Worm (Caenorhabditis elegans) whole organism, L4 larva: ENCODE results near the gene tat-4.
A peak's percentile ranks its signal among the peaks of the same experiment; 100 is the strongest.

Experiments used
- F10B5.3 ChIP-seq: sonication (generic microtip); optimal IDR thresholded peaks from 2 replicates; lab custom pipeline; 2016; ENCODE audit warnings: mild to moderate bottlenecking, missing genetic modification characterization, missing compliant biosample characterization
- F44E2.7 ChIP-seq: fragments of 200-800 bp; sonication (Bioruptor generic); IDR thresholded peaks from 2 replicates; pipeline ENCODE4 v2.1.2; 2022; ENCODE audit warnings: missing genetic modification characterization, missing compliant biosample characterization
- T26A8.4 ChIP-seq: fragments of 200-800 bp; sonication (Bioruptor generic); IDR thresholded peaks from 2 replicates; pipeline ENCODE4 v1.3.6; 2022; ENCODE audit warnings: missing genetic modification characterization, missing compliant biosample characterization
- Y48G9A.11 ChIP-seq: fragments of 200-800 bp; sonication (Bioruptor generic); IDR thresholded peaks from 2 replicates; pipeline ENCODE4 v1.3.6; 2022; ENCODE audit warnings: missing genetic modification reagents, missing genetic modification characterization, missing compliant biosample characterization
- Y5F2A.4 ChIP-seq: fragments of 200-800 bp; sonication (Bioruptor generic); optimal IDR thresholded peaks from 2 replicates; lab custom pipeline; 2018; ENCODE audit warnings: mild to moderate bottlenecking, missing genetic modification characterization, missing compliant biosample characterization
- arid-1 ChIP-seq: fragments of 200-800 bp; sonication (Bioruptor generic); conservative IDR thresholded peaks from 2 replicates; pipeline ENCODE4 v1.3.6; 2022; ENCODE audit warnings: missing genetic modification reagents, missing genetic modification characterization, missing compliant biosample characterization
- ceh-28 ChIP-seq: fragments of 150-350 bp; optimal IDR thresholded peaks from 2 replicates; lab custom pipeline; 2014; ENCODE audit warnings: missing biosample characterization, missing genetic modification reagents, missing genetic modification characterization
- ceh-32 ChIP-seq: sonication (generic microtip); optimal IDR thresholded peaks from 2 replicates; lab custom pipeline; 2016; ENCODE audit warnings: mild to moderate bottlenecking, missing genetic modification characterization, missing compliant biosample characterization; ENCODE audit not compliant: poor library complexity
- ceh-44 ChIP-seq: fragments of 200-800 bp; sonication (Bioruptor generic); IDR thresholded peaks from 2 replicates; pipeline ENCODE4 v1.3.6; 2022; ENCODE audit warnings: missing genetic modification reagents, missing genetic modification characterization, missing compliant biosample characterization
- dmd-6 ChIP-seq: fragments of 200-800 bp; sonication (Bioruptor generic); IDR thresholded peaks from 2 replicates; pipeline ENCODE4 v1.3.6; 2022; ENCODE audit warnings: missing genetic modification reagents, missing genetic modification characterization, missing compliant biosample characterization
- egl-27 ChIP-seq: sonication (generic microtip); optimal IDR thresholded peaks from 3 replicates; lab custom pipeline; 2017; ENCODE audit warnings: missing biosample characterization, missing genetic modification reagents, missing genetic modification characterization
- egl-43 ChIP-seq: fragments of 200-800 bp; sonication (Bioruptor generic); IDR thresholded peaks from 2 replicates; pipeline ENCODE4 v1.3.6; 2022; ENCODE audit warnings: missing genetic modification reagents, missing genetic modification characterization, missing compliant biosample characterization
- fkh-10 ChIP-seq: fragments of 150-350 bp; optimal IDR thresholded peaks from 2 replicates; lab custom pipeline; 2014; ENCODE audit warnings: missing biosample characterization, missing genetic modification reagents, missing genetic modification characterization
- fos-1 ChIP-seq: fragments of 150-350 bp; optimal IDR thresholded peaks from 2 replicates; lab custom pipeline; 2014; ENCODE audit warnings: missing biosample characterization, missing genetic modification characterization
- hlh-11 ChIP-seq: fragments of 200-800 bp; sonication (Bioruptor generic); optimal IDR thresholded peaks from 2 replicates; lab custom pipeline; 2018; ENCODE audit warnings: mild to moderate bottlenecking, missing genetic modification characterization, missing compliant biosample characterization
- hmg-1.1 ChIP-seq: fragments of 200-800 bp; sonication (Bioruptor generic); IDR thresholded peaks from 2 replicates; pipeline ENCODE4 v1.3.6; 2022; ENCODE audit warnings: missing genetic modification reagents, missing genetic modification characterization, missing compliant biosample characterization
- lim-7 ChIP-seq: fragments of 200-800 bp; sonication (Bioruptor generic); IDR thresholded peaks from 2 replicates; pipeline ENCODE4 v1.3.6; 2022; ENCODE audit warnings: missing genetic modification characterization, missing compliant biosample characterization
- lin-13 ChIP-seq: fragments of 150-350 bp; optimal IDR thresholded peaks from 2 replicates; lab custom pipeline; 2014; ENCODE audit warnings: missing biosample characterization, missing genetic modification reagents, missing genetic modification characterization
- lir-3 ChIP-seq: sonication (generic microtip); optimal IDR thresholded peaks from 2 replicates; lab custom pipeline; 2016; ENCODE audit warnings: mild to moderate bottlenecking, missing genetic modification characterization, missing compliant biosample characterization
- mep-1 ChIP-seq: fragments of 150-350 bp; sonication (generic microtip); optimal IDR thresholded peaks from 3 replicates; lab custom pipeline; 2014; ENCODE audit warnings: missing biosample characterization, missing genetic modification characterization
- mes-2 ChIP-seq: sonication (generic microtip); optimal IDR thresholded peaks from 2 replicates; lab custom pipeline; 2016; ENCODE audit warnings: missing genotype, mild to moderate bottlenecking, missing genetic modification characterization, missing compliant biosample characterization; ENCODE audit not compliant: poor library complexity, severe bottlenecking
- nhr-10 ChIP-seq: fragments of 150-350 bp; optimal IDR thresholded peaks from 2 replicates; lab custom pipeline; 2014; ENCODE audit warnings: missing biosample characterization, missing genetic modification characterization
- nhr-102 ChIP-seq: sonication (generic microtip); optimal IDR thresholded peaks from 2 replicates; lab custom pipeline; 2016; ENCODE audit warnings: mild to moderate bottlenecking, missing genetic modification characterization, moderate library complexity, missing compliant biosample characterization
- nhr-111 ChIP-seq: fragments of 200-800 bp; sonication (Bioruptor generic); optimal IDR thresholded peaks from 2 replicates; lab custom pipeline; 2018; ENCODE audit warnings: mild to moderate bottlenecking, missing genetic modification characterization, missing compliant biosample characterization
- nhr-42 ChIP-seq: fragments of 200-800 bp; sonication (Bioruptor generic); IDR thresholded peaks from 2 replicates; pipeline ENCODE4 v1.3.6; 2022; ENCODE audit warnings: missing genetic modification characterization, missing compliant biosample characterization
- nhr-48 ChIP-seq: sonication (generic microtip); optimal IDR thresholded peaks from 2 replicates; lab custom pipeline; 2016; ENCODE audit warnings: mild to moderate bottlenecking, missing genetic modification characterization, missing compliant biosample characterization
- nhr-77 ChIP-seq: fragments of 150-350 bp; optimal IDR thresholded peaks from 2 replicates; lab custom pipeline; 2014; ENCODE audit warnings: missing biosample characterization, missing genetic modification characterization
- php-3 ChIP-seq: fragments of 200-800 bp; sonication (Bioruptor generic); IDR thresholded peaks from 2 replicates; pipeline ENCODE4 v1.3.6; 2022; ENCODE audit warnings: missing genetic modification reagents, missing genetic modification characterization, missing compliant biosample characterization
- pqm-1 ChIP-seq: sonication (generic microtip); optimal IDR thresholded peaks from 2 replicates; lab custom pipeline; 2017; ENCODE audit warnings: missing biosample characterization, missing genetic modification characterization
- rbr-2 ChIP-seq: sonication (generic microtip); optimal IDR thresholded peaks from 2 replicates; lab custom pipeline; 2016; ENCODE audit warnings: missing genotype, missing genetic modification characterization, missing compliant biosample characterization
- saeg-2 ChIP-seq: fragments of 200-800 bp; sonication (Bioruptor generic); IDR thresholded peaks from 2 replicates; pipeline ENCODE4 v1.3.6; 2022; ENCODE audit warnings: missing genetic modification reagents, missing genetic modification characterization, missing compliant biosample characterization
- snpc-1.2 ChIP-seq: fragments of 200-800 bp; sonication (Bioruptor generic); IDR thresholded peaks from 2 replicates; pipeline ENCODE4 v1.3.6; 2022; ENCODE audit warnings: missing genetic modification reagents, missing genetic modification characterization, missing compliant biosample characterization
- spr-1 ChIP-seq: sonication (generic microtip); optimal IDR thresholded peaks from 2 replicates; lab custom pipeline; 2016; ENCODE audit warnings: mild to moderate bottlenecking, missing genetic modification characterization, missing compliant biosample characterization
- tra-1 ChIP-seq: fragments of 200-800 bp; sonication (Bioruptor generic); IDR thresholded peaks from 2 replicates; pipeline ENCODE4 v1.3.6; 2022; ENCODE audit warnings: missing genetic modification reagents, missing genetic modification characterization, missing compliant biosample characterization
- unc-130 ChIP-seq: sonication (generic microtip); optimal IDR thresholded peaks from 2 replicates; lab custom pipeline; 2016; ENCODE audit warnings: missing genetic modification reagents, missing genetic modification characterization, missing compliant biosample characterization
- unc-39 ChIP-seq: sonication (generic microtip); optimal IDR thresholded peaks from 2 replicates; lab custom pipeline; 2017; ENCODE audit warnings: missing biosample characterization, missing genetic modification characterization
- unc-62 ChIP-seq, 3 experiments: fragments of 150-350 bp in 1 of 3; sonication (generic microtip); optimal IDR thresholded peaks in 2 of 3; peaks in 1 of 3; 1 replicate in 1 of 3; 2 replicates in 2 of 3; lab custom pipeline; 2014 to 2017; ENCODE audit warnings: missing biosample characterization in 3 of 3, missing genetic modification characterization in 3 of 3, missing genetic modification reagents in 3 of 3, missing genotype in 1 of 3
- zag-1 ChIP-seq: fragments of 150-350 bp; optimal IDR thresholded peaks from 2 replicates; lab custom pipeline; 2014; ENCODE audit warnings: missing biosample characterization, missing genetic modification characterization
- zfp-2 ChIP-seq: sonication (generic microtip); optimal IDR thresholded peaks from 2 replicates; lab custom pipeline; 2016; ENCODE audit warnings: mild to moderate bottlenecking, missing genetic modification characterization, missing compliant biosample characterization
- zfp-3 ChIP-seq: fragments of 200-800 bp; sonication (Bioruptor generic); conservative IDR thresholded peaks from 2 replicates; pipeline ENCODE4 v1.3.6; 2022; ENCODE audit warnings: missing genetic modification reagents, missing genetic modification characterization, missing compliant biosample characterization
- zip-11 ChIP-seq: fragments of 200-800 bp; sonication (Bioruptor generic); IDR thresholded peaks from 2 replicates; pipeline ENCODE4 v1.3.6; 2022; ENCODE audit warnings: missing genetic modification characterization, missing compliant biosample characterization
- ztf-7 ChIP-seq: fragments of 150-350 bp; optimal IDR thresholded peaks from 2 replicates; lab custom pipeline; 2014; ENCODE audit warnings: missing biosample characterization, missing genetic modification characterization

tat-4 gene

DNA sequence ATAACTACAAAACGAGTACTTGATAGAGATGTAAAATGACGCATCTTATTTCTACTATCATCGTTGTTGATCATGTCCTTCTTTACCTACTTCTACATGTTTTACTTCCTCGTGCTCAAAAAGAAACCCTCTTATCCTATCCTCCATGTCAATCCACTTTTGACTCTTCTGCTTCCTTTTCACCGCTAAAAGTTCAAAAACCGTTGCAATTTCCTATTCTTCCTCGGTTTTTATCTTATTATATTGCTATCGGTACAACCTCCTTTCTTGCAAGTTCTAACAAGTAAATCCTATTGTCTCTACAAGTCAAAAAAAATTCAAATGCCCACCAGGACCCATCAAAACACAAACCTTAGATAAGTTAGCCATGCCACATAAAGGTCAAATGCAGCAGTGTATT is 36.8 kb downstream of the tat-4 start:
- TF ChIP-seq F44E2.7 (GFP tag; lab: Robert Waterston, UW), result no peak
- TF ChIP-seq ceh-44 (GFP tag; lab: Robert Waterston, UW), result no peak
- no peak for TF ChIP-seq tra-1 (GFP tag; lab: Robert Waterston, UW)
- peak; percentile 51 for TF ChIP-seq fkh-10 (GFP tag; lab: Kevin White, UChicago)

- TF ChIP-seq fos-1 (tag; lab: Kevin White, UChicago), result no peak
- TF ChIP-seq ztf-7 (tag; lab: Kevin White, UChicago), result no peak
- TF ChIP-seq egl-43, result no peak
Observed at ce11 chrII:6202910-6203309, 41.2 kb downstream of the tat-4 start, which contains the start of gene C30B5.17. Gene C30B5.17 (minus strand): TSS chrII:6203010.

DNA sequence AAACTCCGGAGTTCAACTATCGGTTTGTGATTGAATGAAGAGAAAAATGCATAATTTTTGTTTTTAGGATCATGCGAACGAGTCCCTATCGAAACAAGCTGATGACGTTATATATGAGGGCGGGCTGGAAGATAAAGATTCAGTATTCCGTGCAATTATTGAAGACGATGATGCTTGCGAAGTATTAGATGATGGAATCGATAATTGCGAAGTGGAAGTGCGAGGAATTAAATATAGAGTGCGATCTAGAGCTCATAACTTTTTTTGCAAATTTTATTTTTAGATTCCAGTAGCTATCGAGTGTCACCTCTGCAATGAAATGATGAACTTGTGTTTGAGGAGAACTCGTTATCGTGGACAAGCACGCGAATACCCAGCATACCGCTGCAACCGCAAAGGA is 45.1 kb downstream of the tat-4 start:
- TF ChIP-seq mes-2 (tag; lab: Kevin White, UChicago), result no peak
- no peak for TF ChIP-seq pqm-1
- no peak for TF ChIP-seq spr-1 (tag; lab: Kevin White, UChicago)
- TF ChIP-seq php-3 (GFP tag; lab: Robert Waterston, UW), result no peak
- TF ChIP-seq nhr-48, result no peak
- TF ChIP-seq zfp-3 (GFP tag; lab: Robert Waterston, UW), result no peak
- TF ChIP-seq zip-11 (GFP tag; lab: Robert Waterston, UW), result no peak
- no peak for TF ChIP-seq zfp-2 (tag; lab: Kevin White, UChicago)
- TF ChIP-seq rbr-2 (tag; lab: Kevin White, UChicago), result no peak
- TF ChIP-seq lir-3 (tag; lab: Kevin White, UChicago), result no peak

- TF ChIP-seq lim-7 (GFP tag; lab: Robert Waterston, UW) (no peak), nhr-111 (GFP tag; lab: Kevin White, UChicago) (no peak), tra-1 (GFP tag; lab: Robert Waterston, UW) (no peak), nhr-77 (tag; lab: Kevin White, UChicago) (no peak), unc-39 (tag; lab: Kevin White, UChicago) (no peak), unc-130 (GFP tag; lab: Kevin White, UChicago) (peak; percentile 34)
Observed at ce11 chrII:6198468-6198867, 45.6 kb downstream of the tat-4 start, which contains the start of gene szy-4. Gene szy-4 (plus strand): TSS chrII:6198696.

ce11 chrII:6196875-6197274 is 47.2 kb downstream of the tat-4 start, which contains the start of the genes rbmx-2 and C30B5.2:
Gene rbmx-2 (minus strand): TSS chrII:6196948.
Gene C30B5.2 (plus strand): TSS chrII:6197180.
- TF ChIP-seq zag-1 (tag; lab: Kevin White, UChicago), result no peak
- peak; percentile 1 for TF ChIP-seq rbr-2 (tag; lab: Kevin White, UChicago)
- no peak for TF ChIP-seq mep-1 (tag; lab: Kevin White, UChicago)
- peak; percentile 47; the same call in 1 of the 2 replicates for TF ChIP-seq arid-1 (GFP tag; lab: Robert Waterston, UW)
- no peak for TF ChIP-seq nhr-111 (GFP tag; lab: Kevin White, UChicago)
- TF ChIP-seq lir-3 (tag; lab: Kevin White, UChicago), result no peak
- no peak for TF ChIP-seq egl-27
- TF ChIP-seq ceh-32, result no peak
- no peak for TF ChIP-seq ceh-28 (tag; lab: Kevin White, UChicago)
- TF ChIP-seq lim-7 (GFP tag; lab: Robert Waterston, UW), result no peak
- TF ChIP-seq hmg-1.1 (GFP tag; lab: Robert Waterston, UW), result no peak
- TF ChIP-seq snpc-1.2 (GFP tag; lab: Robert Waterston, UW), result no peak
- TF ChIP-seq tra-1 (GFP tag; lab: Robert Waterston, UW), result no peak
- no peak for TF ChIP-seq Y48G9A.11
- TF ChIP-seq dmd-6 (GFP tag; lab: Robert Waterston, UW), result peak; percentile 24; the same call in 1 of the 2 replicates
- TF ChIP-seq zip-11 (GFP tag; lab: Robert Waterston, UW), result no peak
- TF ChIP-seq nhr-42 (GFP tag; lab: Robert Waterston, UW), result no peak
- TF ChIP-seq F10B5.3 (tag; lab: Kevin White, UChicago), result no peak
- TF ChIP-seq unc-62 (GFP tag; optimal IDR thresholded peaks at IDR 0.05 in 1 of 2; lab: Kevin White, UChicago), result peak in 1 of 2 experiments; percentile 89
- TF ChIP-seq unc-62 (tag; optimal IDR thresholded peaks at IDR 0.05; lab: Kevin White, UChicago), result no peak
- no peak for TF ChIP-seq Y5F2A.4 (GFP tag; lab: Kevin White, UChicago)
- TF ChIP-seq lin-13 (GFP tag; lab: Kevin White, UChicago), result no peak
- no peak for TF ChIP-seq saeg-2 (GFP tag; lab: Robert Waterston, UW)
- no peak for TF ChIP-seq zfp-2 (tag; lab: Kevin White, UChicago)
- TF ChIP-seq T26A8.4, result no peak
- no peak for TF ChIP-seq hlh-11 (tag; lab: Kevin White, UChicago)
- TF ChIP-seq nhr-102 (tag; lab: Kevin White, UChicago), result no peak
- peak; percentile 88 for TF ChIP-seq mes-2 (tag; lab: Kevin White, UChicago)
- no peak for TF ChIP-seq fkh-10 (GFP tag; lab: Kevin White, UChicago)
- no peak for TF ChIP-seq nhr-10 (tag; lab: Kevin White, UChicago)
